Worm (Caenorhabditis elegans): ENCODE results near the gene H20J04.7.

Gene H20J04.7

ce11 chrII:4337731-4338130 lies 17.4 kb downstream of the H20J04.7 start:
- TF ChIP-seq pha-4 (tag; optimal IDR thresholded peaks at IDR 0.05) (no peak), ceh-43 (GFP tag; optimal IDR thresholded peaks at IDR 0.05) (no peak), M03D4.4 (tag; optimal IDR thresholded peaks at IDR 0.05) (no peak), elt-3 (tag; optimal IDR thresholded peaks at IDR 0.05) (no peak), cnd-1 (tag; optimal IDR thresholded peaks at IDR 0.05) (no peak), unc-39 (tag; optimal IDR thresholded peaks at IDR 0.05) (no peak), flh-1 (GFP tag; optimal IDR thresholded peaks at IDR 0.05) (no peak), lin-13 (tag; optimal IDR thresholded peaks at IDR 0.05) (no peak), ceh-83 (GFP tag; optimal IDR thresholded peaks at IDR 0.05) (no peak), ceh-39 (tag; optimal IDR thresholded peaks at IDR 0.05) (no peak), ztf-11 (tag; optimal IDR thresholded peaks at IDR 0.05) (no peak), sptf-1 (tag; optimal IDR thresholded peaks at IDR 0.05) (no peak), bed-3 (GFP tag; optimal IDR thresholded peaks at IDR 0.05) (no peak), zip-8 (tag; optimal IDR thresholded peaks at IDR 0.05) (no peak), lin-32 (GFP tag; optimal IDR thresholded peaks at IDR 0.05) (no peak)

ce11 chrII:4334448-4334847 lies 20.7 kb downstream of the H20J04.7 start, which contains the start of gene madf-3:
Gene madf-3, plus strand, starts transcription at chrII:4334748.
- TF ChIP-seq unc-39 (tag; optimal IDR thresholded peaks at IDR 0.05) (no peak), lsy-2 (tag; optimal IDR thresholded peaks at IDR 0.05) (no peak), pha-4 (tag; optimal IDR thresholded peaks at IDR 0.05) (no peak), drap-1 (GFP tag; optimal IDR thresholded peaks at IDR 0.05) (no peak), flh-1 (GFP tag; optimal IDR thresholded peaks at IDR 0.05) (no peak), ceh-43 (GFP tag; optimal IDR thresholded peaks at IDR 0.05) (no peak), ces-1 (GFP tag; optimal IDR thresholded peaks at IDR 0.05) (no peak)

- TF ChIP-seq nhr-28 (tag; optimal IDR thresholded peaks at IDR 0.05) (no peak), lin-13 (tag; optimal IDR thresholded peaks at IDR 0.05) (no peak), lsy-2 (tag; optimal IDR thresholded peaks at IDR 0.05) (no peak), hlh-1 (tag; optimal IDR thresholded peaks at IDR 0.05) (no peak), nhr-12 (tag; optimal IDR thresholded peaks at IDR 0.05) (no peak), mep-1 (tag; optimal IDR thresholded peaks at IDR 0.05) (no peak), sptf-1 (tag; optimal IDR thresholded peaks at IDR 0.05) (no peak), ceh-43 (GFP tag; optimal IDR thresholded peaks at IDR 0.05) (no peak), cnd-1 (tag; optimal IDR thresholded peaks at IDR 0.05) (no peak), ceh-83 (GFP tag; optimal IDR thresholded peaks at IDR 0.05) (no peak), unc-120 (tag; optimal IDR thresholded peaks at IDR 0.05; ENCODE audit: poor library complexity, severe bottlenecking) (no peak), ztf-11 (tag; optimal IDR thresholded peaks at IDR 0.05) (no peak), unc-39 (tag; optimal IDR thresholded peaks at IDR 0.05) (no peak), ces-1 (GFP tag; optimal IDR thresholded peaks at IDR 0.05) (no peak), flh-1 (GFP tag; optimal IDR thresholded peaks at IDR 0.05) (no peak), pha-4 (tag; optimal IDR thresholded peaks at IDR 0.05) (no peak), lin-32 (GFP tag; optimal IDR thresholded peaks at IDR 0.05) (no peak), blmp-1 (tag; optimal IDR thresholded peaks at IDR 0.05) (no peak), nhr-76 (tag; optimal IDR thresholded peaks at IDR 0.05) (no peak), snpc-4 (tag; optimal IDR thresholded peaks at IDR 0.05) (no peak)
Measured at ce11 chrII:4328716-4329115, 26.4 kb downstream of the H20J04.7 start, which contains the start of gene H20J04.4. Gene H20J04.4, plus strand, starts transcription at chrII:4329016.

- no peak for TF ChIP-seq sem-2 (GFP tag; optimal IDR thresholded peaks at IDR 0.05)
- no peak for TF ChIP-seq mab-5 (tag; optimal IDR thresholded peaks at IDR 0.05)
- no peak for TF ChIP-seq nhr-12 (tag; optimal IDR thresholded peaks at IDR 0.05)
- no peak for TF ChIP-seq flh-1 (GFP tag; optimal IDR thresholded peaks at IDR 0.05)
- no peak for TF ChIP-seq lin-13 (tag; optimal IDR thresholded peaks at IDR 0.05)
- TF ChIP-seq ceh-83 (GFP tag; optimal IDR thresholded peaks at IDR 0.05), result no peak
- TF ChIP-seq ceh-39 (tag; optimal IDR thresholded peaks at IDR 0.05), result no peak
- no peak for TF ChIP-seq ham-2 (GFP tag; optimal IDR thresholded peaks at IDR 0.05)
- no peak for TF ChIP-seq ztf-11 (tag; optimal IDR thresholded peaks at IDR 0.05)
- TF ChIP-seq elt-3 (tag; optimal IDR thresholded peaks at IDR 0.05), result no peak
- no peak for TF ChIP-seq tbx-8 (GFP tag; optimal IDR thresholded peaks at IDR 0.05)
- no peak for TF ChIP-seq bed-3 (GFP tag; optimal IDR thresholded peaks at IDR 0.05)
- TF ChIP-seq drap-1 (GFP tag; optimal IDR thresholded peaks at IDR 0.05), result no peak
- TF ChIP-seq lin-32 (GFP tag; optimal IDR thresholded peaks at IDR 0.05), result no peak
Measured at ce11 chrII:4326420-4326819, 28.7 kb downstream of the H20J04.7 start, which contains the start of gene pfd-2. Gene pfd-2, plus strand, starts transcription at chrII:4326720.

ce11 chrII:4324061-4324460 lies 31.1 kb downstream of the H20J04.7 start, which contains the start of gene mog-2:
Gene mog-2, plus strand, starts transcription at chrII:4324361.
- TF ChIP-seq ces-1 (GFP tag; optimal IDR thresholded peaks at IDR 0.05), result no peak
- TF ChIP-seq elt-1 (tag; optimal IDR thresholded peaks at IDR 0.05; ENCODE audit: borderline replicate concordance, insufficient read depth), result no peak
- TF ChIP-seq lsy-2 (tag; optimal IDR thresholded peaks at IDR 0.05), result no peak
- TF ChIP-seq nhr-12 (tag; optimal IDR thresholded peaks at IDR 0.05), result no peak
- no peak for TF ChIP-seq hlh-1 (tag; optimal IDR thresholded peaks at IDR 0.05)
- TF ChIP-seq bed-3 (GFP tag; optimal IDR thresholded peaks at IDR 0.05), result no peak
- no peak for TF ChIP-seq ceh-83 (GFP tag; optimal IDR thresholded peaks at IDR 0.05)
- TF ChIP-seq tbx-8 (GFP tag; optimal IDR thresholded peaks at IDR 0.05), result no peak
- no peak for TF ChIP-seq mep-1 (tag; optimal IDR thresholded peaks at IDR 0.05)
- no peak for TF ChIP-seq M03D4.4 (tag; optimal IDR thresholded peaks at IDR 0.05)
- TF ChIP-seq sptf-1 (tag; optimal IDR thresholded peaks at IDR 0.05), result no peak
- TF ChIP-seq ham-2 (GFP tag; optimal IDR thresholded peaks at IDR 0.05), result no peak
- TF ChIP-seq flh-1 (GFP tag; optimal IDR thresholded peaks at IDR 0.05), result no peak
- no peak for TF ChIP-seq ceh-43 (GFP tag; optimal IDR thresholded peaks at IDR 0.05)
- TF ChIP-seq ceh-39 (tag; optimal IDR thresholded peaks at IDR 0.05), result no peak
- no peak for TF ChIP-seq zip-8 (tag; optimal IDR thresholded peaks at IDR 0.05)
- TF ChIP-seq unc-39 (tag; optimal IDR thresholded peaks at IDR 0.05), result no peak
- no peak for TF ChIP-seq nhr-237 (tag; optimal IDR thresholded peaks at IDR 0.05)
- no peak for TF ChIP-seq drap-1 (GFP tag; optimal IDR thresholded peaks at IDR 0.05)
- no peak for TF ChIP-seq mls-2 (tag; optimal IDR thresholded peaks at IDR 0.05)

Measured in whole organism, mixed stage, embryonic.